Worm (Caenorhabditis elegans) whole organism, L3 larva: ENCODE data around the gene fnip-2.

Experiments
- egl-27 ChIP-seq: sonication (generic microtip); optimal IDR thresholded peaks from 4 replicates; lab custom pipeline; 2017; ENCODE audit warnings: missing biosample characterization, missing genetic modification reagents, missing genetic modification characterization
- fos-1 ChIP-seq: fragments of 150-350 bp; optimal IDR thresholded peaks from 2 replicates; lab custom pipeline; 2014; ENCODE audit warnings: missing biosample characterization, missing genetic modification characterization
- nhr-237 ChIP-seq: fragments of 150-350 bp; optimal IDR thresholded peaks from 2 replicates; lab custom pipeline; 2014; ENCODE audit warnings: missing biosample characterization, missing genetic modification characterization
- ztf-11 ChIP-seq: fragments of 150-350 bp; optimal IDR thresholded peaks from 2 replicates; lab custom pipeline; 2014; ENCODE audit warnings: missing biosample characterization, missing genetic modification characterization

- TF ChIP-seq fos-1 (tag; lab: Kevin White, UChicago) (no peak), nhr-237 (tag; lab: Kevin White, UChicago) (no peak), egl-27 (tag; lab: Kevin White, UChicago) (no peak), ztf-11 (tag; lab: Kevin White, UChicago) (no peak)
Observed at ce11 chrIV:2223144-2223543, 516 bp downstream of the fnip-2 start.
